Worm (Caenorhabditis elegans): Measurements from ENCODE around the gene K07E3.9.

K07E3.9 gene

ce11 chrX:8084669-8085068 is 23.4 kb upstream of the K07E3.9 start:
- TF ChIP-seq pros-1 (tag; optimal IDR thresholded peaks at IDR 0.05) (no peak), C08G9.2 (tag; optimal IDR thresholded peaks at IDR 0.05) (no peak), ceh-9 (tag; optimal IDR thresholded peaks at IDR 0.05) (no peak), pag-3 (tag; optimal IDR thresholded peaks at IDR 0.05; ENCODE audit: borderline replicate concordance) (no peak), npax-4 (tag; optimal IDR thresholded peaks at IDR 0.05) (no peak), hlh-6 (tag; optimal IDR thresholded peaks at IDR 0.05) (no peak), sox-2 (GFP tag; IDR thresholded peaks at IDR 0.05) (no peak), unc-55 (GFP tag; optimal IDR thresholded peaks at IDR 0.05) (no peak), elt-4 (tag; optimal IDR thresholded peaks at IDR 0.05) (no peak)

- TF ChIP-seq ceh-48 (tag; optimal IDR thresholded peaks at IDR 0.05) (no peak), K02D7.2 (tag; optimal IDR thresholded peaks at IDR 0.05) (no peak), ceh-30 (tag; optimal IDR thresholded peaks at IDR 0.05) (no peak), pha-4 (tag; optimal IDR thresholded peaks at IDR 0.05) (no peak), ref-2 (tag; optimal IDR thresholded peaks at IDR 0.05) (no peak), sdc-2 (tag; optimal IDR thresholded peaks at IDR 0.05) (no peak)
Measured at ce11 chrX:8086450-8086724, 21.6 kb upstream of the K07E3.9 start, which contains the start of gene dao-3. Gene dao-3 (minus strand): TSS chrX:8086550.

ce11 chrX:8086725-8087641 is 21.0 kb upstream of the K07E3.9 start:
- TF ChIP-seq lin-11 (tag; optimal IDR thresholded peaks at IDR 0.05) (no peak), elt-2 (tag; optimal IDR thresholded peaks at IDR 0.05) (peak; percentile 86), ceh-48 (tag; optimal IDR thresholded peaks at IDR 0.05) (peak; percentile 2)

ce11 chrX:8088474-8088873 is 19.5 kb upstream of the K07E3.9 start, which contains the start of gene vem-1:
Gene vem-1 (minus strand): TSS chrX:8088574.
- TF ChIP-seq syd-9 (tag; optimal IDR thresholded peaks at IDR 0.05) (no peak), pha-4 (tag; optimal IDR thresholded peaks at IDR 0.05) (no peak), ahr-1 (tag; optimal IDR thresholded peaks at IDR 0.05) (no peak), tbx-2 (tag; optimal IDR thresholded peaks at IDR 0.05) (no peak), ceh-34 (tag; optimal IDR thresholded peaks at IDR 0.05) (no peak), ets-4 (tag; optimal IDR thresholded peaks at IDR 0.05) (no peak), ceh-9 (tag; optimal IDR thresholded peaks at IDR 0.05) (no peak), hlh-15 (tag; optimal IDR thresholded peaks at IDR 0.05) (no peak), nfya-1 (tag; optimal IDR thresholded peaks at IDR 0.05) (no peak), Y22D7AL.16 (tag; optimal IDR thresholded peaks at IDR 0.05) (no peak), hlh-30 (tag; optimal IDR thresholded peaks at IDR 0.05; ENCODE audit: insufficient read depth) (no peak)

ce11 chrX:8089266-8089909 is 18.6 kb upstream of the K07E3.9 start:
- TF ChIP-seq C08G9.2 (tag; optimal IDR thresholded peaks at IDR 0.05), result no peak
- TF ChIP-seq fax-1 (tag; optimal IDR thresholded peaks at IDR 0.05), result no peak
- no peak for TF ChIP-seq ceh-48 (tag; optimal IDR thresholded peaks at IDR 0.05)
- no peak for TF ChIP-seq hlh-13 (GFP tag; optimal IDR thresholded peaks at IDR 0.05)
- no peak for TF ChIP-seq unc-55 (GFP tag; optimal IDR thresholded peaks at IDR 0.05)
- TF ChIP-seq ceh-2 (tag; optimal IDR thresholded peaks at IDR 0.05), result no peak
- no peak for TF ChIP-seq ttx-3 (tag; optimal IDR thresholded peaks at IDR 0.05)
- TF ChIP-seq rnt-1 (tag; optimal IDR thresholded peaks at IDR 0.05), result no peak
- no peak for TF ChIP-seq ref-2 (tag; optimal IDR thresholded peaks at IDR 0.05)
- no peak for TF ChIP-seq pat-9 (tag; optimal IDR thresholded peaks at IDR 0.05)
- no peak for TF ChIP-seq ceh-34 (tag; optimal IDR thresholded peaks at IDR 0.05)
- no peak for TF ChIP-seq ama-1 (optimal IDR thresholded peaks at IDR 0.05)
- no peak for TF ChIP-seq C38D4.7 (GFP tag; optimal IDR thresholded peaks at IDR 0.05)
- no peak for TF ChIP-seq ceh-22 (tag; optimal IDR thresholded peaks at IDR 0.05)

Measured in whole organism, late embryonic.